Worm (Caenorhabditis elegans) whole organism, L2 larva: Measurements from ENCODE around the gene F09A5.3.

ENCODE experiments used
- C34F6.9 ChIP-seq: fragments of 150-350 bp; optimal IDR thresholded peaks from 2 replicates; lab custom pipeline; 2014; ENCODE audit warnings: missing biosample characterization, missing genetic modification characterization
- blmp-1 ChIP-seq: sonication (generic microtip); optimal IDR thresholded peaks from 2 replicates; lab custom pipeline; 2017; ENCODE audit warnings: missing genetic modification characterization, mild to moderate bottlenecking, missing compliant biosample characterization, antibody characterized with exemption, moderate library complexity; ENCODE audit not compliant: insufficient read depth
- crh-2 ChIP-seq: sonication (generic microtip); optimal IDR thresholded peaks from 2 replicates; lab custom pipeline; 2017; ENCODE audit warnings: missing biosample characterization, missing genetic modification characterization
- elt-1 ChIP-seq: fragments of 150-350 bp; optimal IDR thresholded peaks from 2 replicates; lab custom pipeline; 2014; ENCODE audit warnings: missing biosample characterization, missing genetic modification characterization
- lin-13 ChIP-seq: fragments of 150-350 bp; optimal IDR thresholded peaks from 2 replicates; lab custom pipeline; 2014; ENCODE audit warnings: missing biosample characterization, missing genetic modification reagents, missing genetic modification characterization
- lsy-2 ChIP-seq, 2 experiments: fragments of 150-350 bp in 1 of 2; sonication (generic microtip) in 1 of 2; optimal IDR thresholded peaks; 2 replicates each; lab custom pipeline; 2014 to 2017; ENCODE audit warnings: missing biosample characterization in 2 of 2, missing genetic modification characterization in 2 of 2
- nhr-77 ChIP-seq: fragments of 150-350 bp; optimal IDR thresholded peaks from 2 replicates; lab custom pipeline; 2014; ENCODE audit warnings: missing biosample characterization, missing genetic modification characterization
- snpc-4 ChIP-seq: fragments of 150-350 bp; optimal IDR thresholded peaks from 2 replicates; lab custom pipeline; 2014; ENCODE audit warnings: missing biosample characterization, missing genetic modification characterization
- ztf-4 ChIP-seq: fragments of 150-350 bp; optimal IDR thresholded peaks from 2 replicates; lab custom pipeline; 2014; ENCODE audit warnings: missing biosample characterization, missing genetic modification characterization

DNA sequence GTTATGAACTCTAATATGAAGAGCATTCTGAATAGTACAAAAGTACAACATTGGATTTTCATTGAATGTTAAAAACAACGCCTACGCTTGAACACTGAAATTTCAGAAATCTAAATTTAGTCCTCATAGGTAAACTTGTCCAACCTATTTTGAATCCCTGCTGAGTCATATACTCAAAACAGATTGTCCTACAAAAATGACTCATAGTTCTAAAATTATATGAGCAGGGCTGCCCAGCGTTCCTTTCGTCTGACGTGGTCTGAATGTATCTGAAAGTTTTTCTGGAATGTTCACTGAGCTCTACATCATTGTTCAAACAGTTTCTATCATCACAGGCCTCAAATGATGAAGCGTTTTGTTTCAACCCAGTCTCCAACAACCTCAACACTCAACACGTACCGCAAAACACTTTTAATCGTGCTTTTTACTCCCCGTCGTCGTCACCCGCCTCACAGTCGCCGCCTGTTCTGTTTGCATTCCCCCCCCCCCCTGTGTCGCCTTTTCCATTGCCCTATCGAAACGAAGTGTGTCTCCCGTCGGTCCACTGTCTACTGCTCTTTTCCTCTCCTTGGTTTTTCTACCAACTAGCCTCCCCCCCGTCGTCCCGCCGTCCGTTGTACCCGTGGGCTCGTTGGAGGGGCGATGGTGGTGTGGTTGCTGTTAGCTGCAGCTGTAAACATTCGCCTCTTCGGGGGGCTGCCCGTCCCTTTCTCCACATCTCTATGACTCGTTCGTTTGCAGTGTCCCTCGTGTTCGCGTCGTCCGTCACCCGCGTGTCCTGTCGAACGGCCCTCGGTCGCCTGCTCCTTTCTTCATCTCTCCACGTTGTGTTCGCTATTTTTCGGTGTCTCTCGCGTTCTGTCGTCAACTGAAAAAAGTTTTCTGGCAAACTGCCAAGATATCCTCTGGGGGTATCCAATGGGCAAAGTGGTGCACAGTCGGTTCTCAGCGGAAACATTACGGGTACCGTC, 2.6 kb downstream of the F09A5.3 start:
- TF ChIP-seq lin-13 (GFP tag; lab: Kevin White, UChicago) (peak; percentile 4), snpc-4 (tag; lab: Kevin White, UChicago) (no peak), blmp-1 (tag; lab: Kevin White, UChicago) (peak; percentile 39), C34F6.9 (tag; lab: Kevin White, UChicago) (peak; percentile 31), lsy-2 (tag; optimal IDR thresholded peaks at IDR 0.05; lab: Kevin White, UChicago) (peak in 1 of 2 experiments; percentile 50), nhr-77 (tag; lab: Kevin White, UChicago) (no peak), ztf-4 (tag; lab: Kevin White, UChicago) (no peak), elt-1 (tag; lab: Kevin White, UChicago) (no peak), crh-2 (tag; lab: Kevin White, UChicago) (peak; percentile 47)
